Fruit fly (Drosophila melanogaster) whole organism, embryonic: ENCODE results near the gene mRpS31.

Experiments
- CG10209 ChIP-seq: fragments of 200-800 bp; sonication (Bioruptor generic); optimal IDR thresholded peaks from 3 replicates; lab custom pipeline; 2017; ENCODE audit warnings: missing biosample characterization, mild to moderate bottlenecking, missing genetic modification characterization, missing genetic modification reagents
- CG10959 ChIP-seq: fragments of 200-800 bp; sonication (Bioruptor generic); IDR thresholded peaks from 2 replicates; pipeline ENCODE4 v1.3.6; 2022; ENCODE audit warnings: missing biosample characterization, missing genetic modification characterization
- CG11247 ChIP-seq: fragments of 200-800 bp; sonication (Bioruptor generic); IDR thresholded peaks from 2 replicates; pipeline ENCODE4 v1.3.6; 2022; ENCODE audit warnings: missing biosample characterization, missing genetic modification characterization
- CG12104 ChIP-seq: fragments of 200-800 bp; sonication (Bioruptor generic); optimal IDR thresholded peaks from 3 replicates; lab custom pipeline; 2016; ENCODE audit warnings: missing biosample characterization, missing genetic modification characterization
- CG13894 ChIP-seq: fragments of 200-800 bp; sonication (Bioruptor generic); optimal IDR thresholded peaks from 3 replicates; lab custom pipeline; 2018; ENCODE audit warnings: missing biosample characterization, mild to moderate bottlenecking, missing genetic modification characterization, moderate library complexity
- CG15011 ChIP-seq: fragments of 200-800 bp; sonication (Bioruptor generic); optimal IDR thresholded peaks from 3 replicates; lab custom pipeline; 2018; ENCODE audit warnings: missing biosample characterization, mild to moderate bottlenecking, missing genetic modification characterization
- CG18476 ChIP-seq: fragments of 200-800 bp; sonication (Bioruptor generic); optimal IDR thresholded peaks from 2 replicates; lab custom pipeline; 2016; ENCODE audit warnings: missing biosample characterization, mild to moderate bottlenecking, missing genetic modification characterization
- CG30431 ChIP-seq: fragments of 200-800 bp; sonication (Bioruptor generic); optimal IDR thresholded peaks from 2 replicates; lab custom pipeline; 2017; ENCODE audit warnings: missing biosample characterization, missing genetic modification characterization
- CG31441 ChIP-seq: fragments of 200-800 bp; sonication (Bioruptor generic); IDR thresholded peaks from 2 replicates; pipeline ENCODE4 v1.3.6; 2022; ENCODE audit warnings: missing biosample characterization, missing genetic modification characterization
- CG32532 ChIP-seq: fragments of 200-800 bp; sonication (Bioruptor generic); IDR thresholded peaks from 2 replicates; pipeline ENCODE4 v1.3.6; 2022; ENCODE audit warnings: missing biosample characterization, missing genetic modification characterization
- CG43689 ChIP-seq: fragments of 200-800 bp; sonication (Bioruptor generic); IDR thresholded peaks from 2 replicates; pipeline ENCODE4 v1.3.6; 2022; ENCODE audit warnings: missing biosample characterization, missing genetic modification characterization
- CG7928 ChIP-seq: fragments of 200-800 bp; sonication (Bioruptor generic); optimal IDR thresholded peaks from 2 replicates; lab custom pipeline; 2017; ENCODE audit warnings: missing biosample characterization, mild to moderate bottlenecking, missing genetic modification characterization
- CG8765 ChIP-seq: fragments of 200-800 bp; sonication (Bioruptor generic); IDR thresholded peaks from 2 replicates; pipeline ENCODE4 v1.3.6; 2022; ENCODE audit warnings: missing biosample characterization, missing genetic modification characterization
- CTCF ChIP-seq: fragments of 200-800 bp; sonication (Bioruptor generic); optimal IDR thresholded peaks from 2 replicates; lab custom pipeline; 2017; ENCODE audit warnings: missing biosample characterization, mild to moderate bottlenecking, missing genetic modification characterization, moderate library complexity
- Camta ChIP-seq: fragments of 200-800 bp; sonication (Bioruptor generic); optimal IDR thresholded peaks from 2 replicates; lab custom pipeline; 2016; ENCODE audit warnings: missing biosample characterization, missing genetic modification characterization
- CkIIα-i1 ChIP-seq: fragments of 200-800 bp; sonication (Bioruptor generic); IDR thresholded peaks from 2 replicates; pipeline ENCODE4 v1.3.6; 2022; ENCODE audit warnings: missing biosample characterization, missing genetic modification characterization
- Doc3 ChIP-seq: fragments of 200-800 bp; sonication (Bioruptor generic); IDR thresholded peaks from 3 replicates; pipeline ENCODE4 v1.3.6; 2022; ENCODE audit warnings: missing biosample characterization, missing genetic modification characterization; ENCODE audit not compliant: partially characterized antibody
- Elba2 ChIP-seq: fragments of 200-800 bp; sonication (Bioruptor generic); optimal IDR thresholded peaks from 3 replicates; lab custom pipeline; 2016; ENCODE audit warnings: missing biosample characterization, missing genetic modification characterization
- Hr78 ChIP-seq, 2 experiments: fragments of 200-800 bp in 1 of 2; fragments of >200 bp in 1 of 2; sonication (Bioruptor generic) in 1 of 2; optimal IDR thresholded peaks; 2 replicates each; lab custom pipeline; 2017 to 2019; ENCODE audit warnings: missing biosample characterization in 2 of 2, missing genetic modification characterization in 2 of 2, mild to moderate bottlenecking in 1 of 2, moderate library complexity in 1 of 2
- Hsf ChIP-seq: fragments of 200-800 bp; sonication (Bioruptor generic); optimal IDR thresholded peaks from 3 replicates; lab custom pipeline; 2016; ENCODE audit warnings: missing biosample characterization, missing genetic modification characterization
- Meics ChIP-seq: fragments of 200-800 bp; sonication (Bioruptor generic); optimal IDR thresholded peaks from 2 replicates; lab custom pipeline; 2017; ENCODE audit warnings: missing biosample characterization, mild to moderate bottlenecking, missing genetic modification characterization
- Myb ChIP-seq: fragments of 200-800 bp; sonication (Bioruptor generic); optimal IDR thresholded peaks from 2 replicates; lab custom pipeline; 2016; ENCODE audit warnings: missing biosample characterization, missing genetic modification characterization
- NC2α ChIP-seq: fragments of 200-800 bp; sonication (Bioruptor generic); optimal IDR thresholded peaks from 2 replicates; lab custom pipeline; 2016; ENCODE audit warnings: missing biosample characterization, missing genetic modification characterization
- Nf-YB ChIP-seq: fragments of 200-800 bp; sonication (Bioruptor generic); optimal IDR thresholded peaks from 3 replicates; lab custom pipeline; 2019; ENCODE audit warnings: missing biosample characterization, mild to moderate bottlenecking, missing genetic modification characterization, moderate library complexity
- Sin3A ChIP-seq: fragments of >200 bp; optimal IDR thresholded peaks from 2 replicates; lab custom pipeline; 2018
- Ssrp ChIP-seq: fragments of 200-800 bp; sonication (Bioruptor generic); optimal IDR thresholded peaks from 2 replicates; lab custom pipeline; 2018; ENCODE audit warnings: missing biosample characterization, mild to moderate bottlenecking, missing genetic modification characterization, moderate library complexity
- Taf1 ChIP-seq: fragments of 200-800 bp; sonication (Bioruptor generic); IDR thresholded peaks from 2 replicates; pipeline ENCODE4 v1.3.6; 2022; ENCODE audit warnings: missing biosample characterization, missing genetic modification characterization
- az2 ChIP-seq: fragments of 200-800 bp; sonication (Bioruptor generic); optimal IDR thresholded peaks from 3 replicates; lab custom pipeline; 2016; ENCODE audit warnings: missing biosample characterization, missing genetic modification characterization
- bsh ChIP-seq, 2 experiments: fragments of 200-800 bp; sonication (Bioruptor generic); optimal IDR thresholded peaks; 2 replicates each; lab custom pipeline; 2017 to 2018; ENCODE audit warnings: mild to moderate bottlenecking in 2 of 2, missing biosample characterization in 2 of 2, missing genetic modification characterization in 2 of 2, moderate library complexity in 1 of 2
- cg ChIP-seq: fragments of 200-800 bp; sonication (Bioruptor generic); optimal IDR thresholded peaks from 3 replicates; lab custom pipeline; 2019; ENCODE audit warnings: missing biosample characterization, mild to moderate bottlenecking, missing genetic modification characterization, moderate library complexity
- chinmo ChIP-seq: fragments of 200-800 bp; sonication (Bioruptor generic); IDR thresholded peaks from 4 replicates; pipeline ENCODE4 v1.3.6; 2022; ENCODE audit warnings: missing biosample characterization, missing genetic modification characterization; ENCODE audit not compliant: partially characterized antibody
- eve ChIP-seq, 2 experiments: fragments of >200 bp; optimal IDR thresholded peaks; 2 replicates each; lab custom pipeline; 2017; ENCODE audit warnings: missing biosample characterization in 2 of 2, missing genetic modification characterization in 2 of 2
- fd3F ChIP-seq: fragments of 200-800 bp; sonication (Bioruptor generic); optimal IDR thresholded peaks from 2 replicates; lab custom pipeline; 2018; ENCODE audit warnings: missing biosample characterization, mild to moderate bottlenecking, missing genetic modification characterization, moderate library complexity
- gce ChIP-seq: fragments of 200-800 bp; sonication (Bioruptor generic); IDR thresholded peaks from 3 replicates; pipeline ENCODE4 v1.3.6; 2022; ENCODE audit warnings: missing biosample characterization, missing genetic modification characterization
- hkb ChIP-seq, 2 experiments: fragments of 200-800 bp in 1 of 2; fragments of >200 bp in 1 of 2; sonication (Bioruptor generic) in 1 of 2; IDR thresholded peaks in 1 of 2; optimal IDR thresholded peaks in 1 of 2; 2 replicates each; pipeline versions ENCODE4 v1.3.6 to Lab custom; 2017 to 2022; ENCODE audit warnings: missing biosample characterization in 1 of 2, missing genetic modification characterization in 1 of 2
- maf-S ChIP-seq: fragments of 200-800 bp; sonication (Bioruptor generic); optimal IDR thresholded peaks from 2 replicates; lab custom pipeline; 2016; ENCODE audit warnings: missing biosample characterization, missing genetic modification characterization
- peb ChIP-seq: fragments of 200-800 bp; sonication (Bioruptor generic); IDR thresholded peaks from 2 replicates; pipeline ENCODE4 v1.3.6; 2022; ENCODE audit warnings: missing biosample characterization, missing genetic modification characterization
- phol ChIP-seq: fragments of 200-800 bp; sonication (Bioruptor generic); optimal IDR thresholded peaks from 3 replicates; lab custom pipeline; 2018; ENCODE audit warnings: missing biosample characterization, mild to moderate bottlenecking, missing genetic modification characterization, moderate library complexity
- sc ChIP-seq, 3 experiments: fragments of >200 bp in 2 of 3; fragments of 200-800 bp in 1 of 3; sonication (Bioruptor generic) in 1 of 3; optimal IDR thresholded peaks; 2 replicates in 2 of 3; 3 replicates in 1 of 3; lab custom pipeline; 2017; ENCODE audit warnings: mild to moderate bottlenecking in 1 of 3, missing biosample characterization in 1 of 3, missing genetic modification characterization in 1 of 3, missing genetic modification reagents in 1 of 3
- slbo ChIP-seq: fragments of 200-800 bp; sonication (Bioruptor generic); IDR thresholded peaks from 2 replicates; pipeline ENCODE4 v1.3.6; 2022; ENCODE audit warnings: missing biosample characterization, missing genetic modification characterization
- slp2 ChIP-seq: fragments of 200-800 bp; sonication (Bioruptor generic); optimal IDR thresholded peaks from 2 replicates; lab custom pipeline; 2016; ENCODE audit warnings: missing biosample characterization, missing genetic modification characterization
- ssp ChIP-seq: fragments of 200-800 bp; sonication (Bioruptor generic); IDR thresholded peaks from 2 replicates; pipeline ENCODE4 v1.3.6; 2022; ENCODE audit warnings: missing biosample characterization, missing genetic modification characterization
- stc ChIP-seq: fragments of 200-800 bp; sonication (Bioruptor generic); IDR thresholded peaks from 2 replicates; pipeline ENCODE4 v1.3.6; 2022; ENCODE audit warnings: missing biosample characterization, missing genetic modification characterization
- stwl ChIP-seq: fragments of 200-800 bp; sonication (Bioruptor generic); optimal IDR thresholded peaks from 3 replicates; lab custom pipeline; 2018; ENCODE audit warnings: missing biosample characterization, mild to moderate bottlenecking, missing genetic modification characterization, moderate library complexity
- tap ChIP-seq: fragments of 200-800 bp; optimal IDR thresholded peaks from 3 replicates; lab custom pipeline; 2019; ENCODE audit warnings: missing biosample characterization, mild to moderate bottlenecking, missing genetic modification characterization, moderate library complexity
- tgo ChIP-seq: fragments of 200-800 bp; sonication (Bioruptor generic); IDR thresholded peaks from 3 replicates; pipeline ENCODE4 v1.3.6; 2022; ENCODE audit warnings: missing biosample characterization, missing genetic modification characterization
- tin ChIP-seq: fragments of 200-800 bp; sonication (Bioruptor generic); optimal IDR thresholded peaks from 3 replicates; lab custom pipeline; 2016; ENCODE audit warnings: missing biosample characterization, missing genetic modification characterization
- toy ChIP-seq: fragments of 200-800 bp; sonication (Bioruptor generic); IDR thresholded peaks from 2 replicates; pipeline ENCODE4 v1.3.6; 2022; ENCODE audit warnings: missing biosample characterization, missing genetic modification characterization
- wek ChIP-seq: fragments of 200-800 bp; sonication (Bioruptor generic); optimal IDR thresholded peaks from 3 replicates; lab custom pipeline; 2018; ENCODE audit warnings: missing biosample characterization, mild to moderate bottlenecking, missing genetic modification characterization, moderate library complexity
- zfh2 ChIP-seq: fragments of 200-800 bp; sonication (Bioruptor generic); optimal IDR thresholded peaks from 2 replicates; lab custom pipeline; 2016; ENCODE audit warnings: missing biosample characterization, missing genetic modification characterization

The mRpS31 gene

dm6 chr3L:15999358-16000005 lies 5.5 kb upstream of the mRpS31 start (continued):
- TF ChIP-seq Taf1 (GFP tag; lab: Robert Waterston, UW) (no peak), Hsf (GFP tag; lab: Kevin White, UChicago) (no peak), chinmo (GFP tag; lab: Robert Waterston, UW) (peak; percentile 85; the same call in 3 of the 4 replicates), CG12104 (peak; percentile 3), gce (GFP tag; lab: Robert Waterston, UW) (no peak), toy (GFP tag; lab: Robert Waterston, UW) (no peak), Doc3 (GFP tag; lab: Robert Waterston, UW) (no peak), CG31441 (GFP tag; lab: Robert Waterston, UW) (peak; percentile 25; the same call in 1 of the 2 replicates), Meics (peak; percentile 46), hkb (optimal IDR thresholded peaks at IDR 0.05; lab: Kevin White, UChicago) (no peak), hkb (GFP tag; IDR thresholded peaks at IDR 0.05; lab: Robert Waterston, UW) (peak; percentile 49), slbo (peak; percentile 79), stc (GFP tag; lab: Robert Waterston, UW) (no peak), sc (optimal IDR thresholded peaks at IDR 0.05; lab: Kevin White, UChicago) (no peak), sc (GFP tag; optimal IDR thresholded peaks at IDR 0.05; lab: Kevin White, UChicago) (no peak), fd3F (GFP tag; lab: Kevin White, UChicago) (peak; percentile 41), slp2 (GFP tag; lab: Kevin White, UChicago) (no peak), CTCF (no peak), peb (GFP tag; lab: Robert Waterston, UW) (no peak), Nf-YB (no peak), CG43689 (GFP tag; lab: Robert Waterston, UW) (no peak), CkIIα-i1 (GFP tag; lab: Robert Waterston, UW) (no peak), tap (tag; lab: Kevin White, UChicago) (no peak), bsh (GFP tag; optimal IDR thresholded peaks at IDR 0.05; lab: Kevin White, UChicago) (peak in 1 of 2 experiments; percentile 53), eve (GFP tag; optimal IDR thresholded peaks at IDR 0.05; lab: Kevin White, UChicago) (peak in 1 of 2 experiments; percentile 30), NC2α (GFP tag; lab: Kevin White, UChicago) (no peak), Sin3A (lab: Kevin White, UChicago) (no peak), zfh2 (GFP tag; lab: Kevin White, UChicago) (no peak), stwl (tag; lab: Kevin White, UChicago) (no peak), az2 (no peak), Camta (no peak), wek (no peak), tin (GFP tag; lab: Kevin White, UChicago) (no peak), Myb (GFP tag; lab: Kevin White, UChicago) (no peak), CG30431 (GFP tag; lab: Kevin White, UChicago) (no peak), CG11247 (GFP tag; lab: Robert Waterston, UW) (peak; percentile 54; the same call in 1 of the 2 replicates), CG13894 (peak; percentile 10), CG7928 (GFP tag; lab: Kevin White, UChicago) (peak; percentile 3), CG10209 (peak; percentile 61), ssp (GFP tag; lab: Robert Waterston, UW) (no peak), CG15011 (GFP tag; lab: Kevin White, UChicago) (no peak), CG18476 (GFP tag; lab: Kevin White, UChicago) (peak; percentile 41), tgo (GFP tag; lab: Robert Waterston, UW) (peak; percentile 38; the same call in 2 of the 3 replicates), cg (peak; percentile 14), CG10959 (GFP tag; lab: Robert Waterston, UW) (no peak), Elba2 (GFP tag; lab: Kevin White, UChicago) (no peak), Ssrp (tag; lab: Kevin White, UChicago) (no peak), CG32532 (peak; percentile 64; the same call in 1 of the 2 replicates), phol (tag; lab: Kevin White, UChicago) (peak; percentile 30), Hr78 (GFP tag; optimal IDR thresholded peaks at IDR 0.05; lab: Kevin White, UChicago) (peak in 1 of 2 experiments; percentile 41), maf-S (GFP tag; lab: Kevin White, UChicago) (no peak), CG8765 (GFP tag; lab: Robert Waterston, UW) (no peak)
